Fruit fly (Drosophila melanogaster) whole organism, embryonic: ENCODE measurements around the gene CG10283.

Source experiments
- CG11560 ChIP-seq: fragments of 200-800 bp; sonication (Bioruptor generic); IDR thresholded peaks from 3 replicates; pipeline ENCODE4 v1.3.6; 2022; ENCODE audit warnings: missing biosample characterization, missing genetic modification characterization
- CG17802 ChIP-seq: fragments of 200-800 bp; sonication (Bioruptor generic); optimal IDR thresholded peaks from 2 replicates; lab custom pipeline; 2018; ENCODE audit warnings: missing biosample characterization, mild to moderate bottlenecking, missing genetic modification characterization, moderate library complexity
- CG30020 ChIP-seq: fragments of 200-800 bp; optimal IDR thresholded peaks from 2 replicates; lab custom pipeline; 2019; ENCODE audit warnings: missing biosample characterization, mild to moderate bottlenecking, missing genetic modification characterization, moderate library complexity
- Fer1 ChIP-seq: fragments of 200-800 bp; sonication (Bioruptor generic); optimal IDR thresholded peaks from 2 replicates; lab custom pipeline; 2017; ENCODE audit warnings: missing biosample characterization, mild to moderate bottlenecking, missing genetic modification characterization
- ac ChIP-seq: fragments of 200-800 bp; sonication (Bioruptor generic); optimal IDR thresholded peaks from 3 replicates; lab custom pipeline; 2017; ENCODE audit warnings: missing biosample characterization, mild to moderate bottlenecking, missing genetic modification characterization
- jing ChIP-seq: fragments of 200-800 bp; sonication (Bioruptor generic); optimal IDR thresholded peaks from 2 replicates; lab custom pipeline; 2018; ENCODE audit warnings: missing biosample characterization, mild to moderate bottlenecking, missing genetic modification characterization
- run ChIP-seq: fragments of 200-800 bp; sonication (Bioruptor generic); optimal IDR thresholded peaks from 3 replicates; lab custom pipeline; 2018; ENCODE audit warnings: missing biosample characterization, mild to moderate bottlenecking, missing genetic modification characterization
- slbo ChIP-seq: fragments of 200-800 bp; sonication (Bioruptor generic); IDR thresholded peaks from 2 replicates; pipeline ENCODE4 v1.3.6; 2022; ENCODE audit warnings: missing biosample characterization, missing genetic modification characterization
- tgo ChIP-seq: fragments of 200-800 bp; sonication (Bioruptor generic); IDR thresholded peaks from 3 replicates; pipeline ENCODE4 v1.3.6; 2022; ENCODE audit warnings: missing biosample characterization, missing genetic modification characterization
- usp ChIP-seq: fragments of >200 bp; optimal IDR thresholded peaks from 2 replicates; lab custom pipeline; 2017; ENCODE audit warnings: missing biosample characterization, missing genetic modification characterization

DNA sequence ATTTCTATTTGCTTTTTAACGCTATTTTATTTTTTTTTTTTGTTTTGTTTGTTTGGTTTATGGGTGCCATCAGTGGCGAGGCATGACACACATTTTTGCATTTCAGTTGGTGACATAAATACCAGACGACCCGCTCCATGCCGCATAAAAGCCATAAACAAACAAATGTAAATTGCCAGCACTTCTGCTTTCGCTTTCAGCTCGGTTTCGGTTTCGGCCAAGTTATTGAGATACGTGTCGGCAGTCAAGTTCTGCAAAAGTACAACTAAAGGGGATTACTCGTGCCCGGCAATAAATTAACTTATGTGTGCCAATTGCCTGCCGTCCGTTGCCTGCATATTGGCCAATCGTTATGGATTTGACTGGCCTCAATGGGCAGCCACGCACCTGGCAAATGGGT, 40.6 kb upstream of the CG10283 start:
- TF ChIP-seq CG17802 (tag; lab: Kevin White, UChicago), result no peak
- TF ChIP-seq CG30020 (tag; lab: Kevin White, UChicago), result no peak
- no peak for TF ChIP-seq ac (GFP tag; lab: Kevin White, UChicago)
- TF ChIP-seq run, result no peak
- TF ChIP-seq usp (GFP tag; lab: Kevin White, UChicago), result no peak
- TF ChIP-seq CG11560 (tag; lab: Robert Waterston, UW), result no peak
- no peak for TF ChIP-seq jing
- TF ChIP-seq Fer1 (GFP tag; lab: Kevin White, UChicago), result no peak
- no peak for TF ChIP-seq slbo
- no peak for TF ChIP-seq tgo (GFP tag; lab: Robert Waterston, UW)
